Worm (Caenorhabditis elegans): ENCODE measurements around the gene pepm-1.

DNA sequence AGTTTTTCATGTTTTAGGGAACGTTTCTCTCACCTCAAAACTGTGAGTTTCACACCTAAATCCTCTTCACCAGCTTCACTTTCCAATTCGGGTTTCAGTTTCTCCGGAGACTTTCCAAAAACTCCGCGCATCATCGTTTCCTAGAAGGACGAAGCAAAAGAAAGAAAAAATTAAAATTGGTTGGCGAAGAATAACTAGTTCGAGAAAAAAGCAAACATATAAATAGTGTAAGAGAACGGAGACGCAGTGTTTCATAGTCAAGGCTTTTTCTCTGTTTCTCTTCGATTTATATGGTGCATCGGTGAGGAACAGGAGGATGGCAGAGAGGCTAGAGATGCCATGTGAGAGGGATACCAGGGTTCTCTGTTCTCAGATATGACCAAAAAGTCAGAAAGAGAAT lies 6.2 kb upstream of the pepm-1 start, which contains the start of gene F47B8.3:
- no peak for TF ChIP-seq nhr-28 (tag; optimal IDR thresholded peaks at IDR 0.05)
- no peak for TF ChIP-seq elt-1 (tag; optimal IDR thresholded peaks at IDR 0.05; ENCODE audit: borderline replicate concordance, insufficient read depth)
- no peak for TF ChIP-seq mab-5 (tag; optimal IDR thresholded peaks at IDR 0.05)
- TF ChIP-seq pha-4 (tag; optimal IDR thresholded peaks at IDR 0.05), result no peak
- no peak for TF ChIP-seq sptf-1 (tag; optimal IDR thresholded peaks at IDR 0.05)
- TF ChIP-seq sem-2 (GFP tag; optimal IDR thresholded peaks at IDR 0.05), result no peak
- TF ChIP-seq snpc-4 (tag; optimal IDR thresholded peaks at IDR 0.05), result no peak
- TF ChIP-seq unc-62 (GFP tag; optimal IDR thresholded peaks at IDR 0.05), result no peak
- no peak for TF ChIP-seq nhr-76 (tag; optimal IDR thresholded peaks at IDR 0.05)
- no peak for TF ChIP-seq mep-1 (tag; optimal IDR thresholded peaks at IDR 0.05)
- no peak for TF ChIP-seq hlh-1 (tag; optimal IDR thresholded peaks at IDR 0.05)
- TF ChIP-seq nhr-237 (tag; optimal IDR thresholded peaks at IDR 0.05), result no peak
- TF ChIP-seq ztf-11 (tag; optimal IDR thresholded peaks at IDR 0.05), result no peak

All from whole organism, mixed stage, embryonic.